Worm (Caenorhabditis elegans): ENCODE results near the gene rml-3.

Gene rml-3

ce11 chrX:6221097-6221496 is 17.8 kb downstream of the rml-3 start:
- TF ChIP-seq peb-1 (tag; optimal IDR thresholded peaks at IDR 0.05) (no peak), skn-1 (tag; optimal IDR thresholded peaks at IDR 0.05) (no peak), C34F6.9 (tag; optimal IDR thresholded peaks at IDR 0.05) (no peak), F13H6.1 (tag; optimal IDR thresholded peaks at IDR 0.05) (no peak), ztf-4 (tag; optimal IDR thresholded peaks at IDR 0.05) (no peak), ama-1 (optimal IDR thresholded peaks at IDR 0.05) (no peak)

DNA sequence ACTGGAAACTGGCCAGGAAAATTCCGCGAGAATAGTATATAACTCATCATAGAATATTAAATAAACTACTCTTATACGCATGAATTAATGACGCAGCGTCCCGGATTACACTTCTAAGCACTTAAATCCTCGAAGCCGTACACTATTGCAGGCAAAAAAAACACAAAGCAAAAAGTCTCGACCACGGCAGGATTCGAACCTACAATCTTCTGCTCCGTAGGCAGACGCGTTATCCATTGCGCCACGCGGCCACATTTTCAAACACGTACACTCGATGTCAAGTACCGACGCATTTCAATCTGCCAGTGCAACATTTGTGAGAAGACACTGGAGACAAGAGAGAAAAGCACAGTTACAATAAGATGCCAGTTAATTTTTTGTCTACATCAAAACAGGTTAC is 19.0 kb downstream of the rml-3 start:
- TF ChIP-seq ZK546.5 (tag; optimal IDR thresholded peaks at IDR 0.05) (no peak), unc-62 (GFP tag; optimal IDR thresholded peaks at IDR 0.05) (no peak), aly-2 (tag; optimal IDR thresholded peaks at IDR 0.05) (no peak), F13H6.1 (tag; optimal IDR thresholded peaks at IDR 0.05) (peak; percentile 38), elt-3 (tag; optimal IDR thresholded peaks at IDR 0.05) (no peak), sem-4 (tag; optimal IDR thresholded peaks at IDR 0.05) (peak; percentile 20), ceh-82 (tag; optimal IDR thresholded peaks at IDR 0.05) (no peak), lsy-2 (tag; optimal IDR thresholded peaks at IDR 0.05) (peak in 1 of 2 experiments; percentile 21), nhr-129 (tag; optimal IDR thresholded peaks at IDR 0.05) (peak; percentile 83), dmd-4 (tag; optimal IDR thresholded peaks at IDR 0.05) (no peak), nhr-12 (tag; optimal IDR thresholded peaks at IDR 0.05) (no peak), ama-1 (optimal IDR thresholded peaks at IDR 0.05) (no peak), alr-1 (tag; optimal IDR thresholded peaks at IDR 0.05) (no peak), gmeb-1 (tag; optimal IDR thresholded peaks at IDR 0.05) (no peak), nhr-25 (tag; optimal IDR thresholded peaks at IDR 0.05) (no peak), nhr-23 (tag; optimal IDR thresholded peaks at IDR 0.05) (no peak), sma-3 (GFP tag; optimal IDR thresholded peaks at IDR 0.05) (peak; percentile 35), crh-2 (tag; optimal IDR thresholded peaks at IDR 0.05) (peak; percentile 44), lin-11 (tag; optimal IDR thresholded peaks at IDR 0.05) (no peak), C34F6.9 (tag; optimal IDR thresholded peaks at IDR 0.05) (peak; percentile 57), egl-27 (tag; optimal IDR thresholded peaks at IDR 0.05) (peak; percentile 53), R02D3.7 (tag; optimal IDR thresholded peaks at IDR 0.05) (no peak), unc-55 (GFP tag; optimal IDR thresholded peaks at IDR 0.05) (peak; percentile 38), nhr-11 (tag; optimal IDR thresholded peaks at IDR 0.05) (no peak), sma-9 (GFP tag; optimal IDR thresholded peaks at IDR 0.05) (peak; percentile 76), sma-9 (tag; optimal IDR thresholded peaks at IDR 0.05) (no peak), Y55F3AM.14 (GFP tag; optimal IDR thresholded peaks at IDR 0.05) (peak; percentile 34), zag-1 (tag; optimal IDR thresholded peaks at IDR 0.05) (no peak), fos-1 (tag; optimal IDR thresholded peaks at IDR 0.05) (peak; percentile 12), unc-39 (tag; optimal IDR thresholded peaks at IDR 0.05) (no peak), elt-1 (tag; optimal IDR thresholded peaks at IDR 0.05) (no peak), lin-13 (GFP tag; optimal IDR thresholded peaks at IDR 0.05) (peak; percentile 43), nhr-21 (tag; optimal IDR thresholded peaks at IDR 0.05) (peak; percentile 27), mbf-1 (tag; optimal IDR thresholded peaks at IDR 0.05) (no peak), ztf-4 (tag; optimal IDR thresholded peaks at IDR 0.05) (no peak), skn-1 (tag; optimal IDR thresholded peaks at IDR 0.05) (no peak), ztf-1 (GFP tag; conservative IDR thresholded peaks at IDR 0.05) (no peak), lin-39 (tag; optimal IDR thresholded peaks at IDR 0.05) (no peak), snpc-4 (tag; optimal IDR thresholded peaks at IDR 0.05) (no peak), nhr-77 (tag; optimal IDR thresholded peaks at IDR 0.05) (no peak), ztf-11 (tag; optimal IDR thresholded peaks at IDR 0.05) (no peak), mab-5 (tag; optimal IDR thresholded peaks at IDR 0.05) (peak; percentile 11), peb-1 (tag; optimal IDR thresholded peaks at IDR 0.05) (no peak), blmp-1 (tag; optimal IDR thresholded peaks at IDR 0.05; ENCODE audit: insufficient read depth) (no peak), mdl-1 (tag; optimal IDR thresholded peaks at IDR 0.05) (no peak), nhr-10 (tag; optimal IDR thresholded peaks at IDR 0.05) (no peak), ceh-16 (tag; optimal IDR thresholded peaks at IDR 0.05) (no peak), nhr-237 (tag; optimal IDR thresholded peaks at IDR 0.05) (no peak), nhr-6 (tag; optimal IDR thresholded peaks at IDR 0.05) (no peak)
